Worm (Caenorhabditis elegans) whole organism, L1 larva: Measurements from ENCODE around the gene Y37E11AL.12.
A peak's percentile ranks its signal among the peaks of the same experiment; 100 is the strongest.

Experiments
- C16A3.4 ChIP-seq: fragments of 150-350 bp; optimal IDR thresholded peaks from 2 replicates; lab custom pipeline; 2014; ENCODE audit warnings: missing biosample characterization, missing genetic modification characterization
- blmp-1 ChIP-seq: fragments of 150-350 bp; optimal IDR thresholded peaks from 2 replicates; lab custom pipeline; 2014; ENCODE audit warnings: missing biosample characterization, missing genetic modification characterization
- ceh-82 ChIP-seq, 3 experiments: fragments of 150-350 bp in 1 of 3; sonication (generic microtip) in 2 of 3; optimal IDR thresholded peaks; 2 replicates each; lab custom pipeline; 2014 to 2017; ENCODE audit warnings: missing biosample characterization in 3 of 3, missing genetic modification characterization in 3 of 3
- fkh-10 ChIP-seq: sonication (generic microtip); optimal IDR thresholded peaks from 2 replicates; lab custom pipeline; 2017; ENCODE audit warnings: missing biosample characterization, missing genetic modification reagents, missing genetic modification characterization
- jun-1 ChIP-seq: fragments of 150-350 bp; optimal IDR thresholded peaks from 2 replicates; lab custom pipeline; 2014; ENCODE audit warnings: missing biosample characterization, missing genetic modification reagents, missing genetic modification characterization
- nhr-12 ChIP-seq: sonication (generic microtip); optimal IDR thresholded peaks from 2 replicates; lab custom pipeline; 2017; ENCODE audit warnings: missing biosample characterization, missing genetic modification characterization
- unc-62 ChIP-seq: fragments of 150-350 bp; optimal IDR thresholded peaks from 2 replicates; lab custom pipeline; 2014; ENCODE audit warnings: missing biosample characterization, missing genetic modification reagents, missing genetic modification characterization

- TF ChIP-seq C16A3.4 = no peak
- TF ChIP-seq ceh-82 (tag; optimal IDR thresholded peaks at IDR 0.05; lab: Kevin White, UChicago) = no peak
- peak; percentile 83 for TF ChIP-seq fkh-10 (GFP tag; lab: Kevin White, UChicago)
- no peak for TF ChIP-seq blmp-1 (tag; lab: Kevin White, UChicago)
- TF ChIP-seq jun-1 (tag; lab: Kevin White, UChicago) = no peak
- TF ChIP-seq unc-62 (GFP tag; lab: Kevin White, UChicago) = no peak
- no peak for TF ChIP-seq nhr-12 (tag; lab: Kevin White, UChicago)
These were observed 34.0 kb downstream of the Y37E11AL.12 start for ce11 chrIV:3667796-3668195.
